Fruit fly (Drosophila melanogaster) whole organism, embryonic: ENCODE measurements around the gene CG31637.
A peak's percentile ranks its signal among the peaks of the same experiment; 100 is the strongest.

Experiments used
- Ada2b ChIP-seq: fragments of 200-800 bp; sonication (Bioruptor generic); IDR thresholded peaks from 2 replicates; pipeline ENCODE4 v1.3.6; 2022; ENCODE audit warnings: missing biosample characterization, missing genetic modification characterization
- Adf1 ChIP-seq: fragments of 200-800 bp; sonication (Bioruptor generic); IDR thresholded peaks from 2 replicates; pipeline ENCODE4 v1.3.6; 2022; ENCODE audit warnings: missing biosample characterization, missing genetic modification characterization
- Atf-2 ChIP-seq: fragments of 200-800 bp; sonication (Bioruptor generic); optimal IDR thresholded peaks from 2 replicates; lab custom pipeline; 2016; ENCODE audit warnings: missing biosample characterization, missing genetic modification characterization
- CG14710 ChIP-seq: fragments of 200-800 bp; sonication (Bioruptor generic); optimal IDR thresholded peaks from 3 replicates; lab custom pipeline; 2019; ENCODE audit warnings: missing biosample characterization, mild to moderate bottlenecking, missing genetic modification characterization, moderate library complexity
- CG1832 ChIP-seq: fragments of 200-800 bp; sonication (Bioruptor generic); optimal IDR thresholded peaks from 2 replicates; lab custom pipeline; 2017; ENCODE audit warnings: missing biosample characterization, mild to moderate bottlenecking, missing genetic modification characterization, inconsistent platforms
- CG2202 ChIP-seq: fragments of 200-800 bp; sonication (Bioruptor generic); optimal IDR thresholded peaks from 2 replicates; lab custom pipeline; 2018; ENCODE audit warnings: missing biosample characterization, mild to moderate bottlenecking, missing genetic modification characterization
- CG3163 ChIP-seq: fragments of 200-800 bp; sonication (Bioruptor generic); optimal IDR thresholded peaks from 3 replicates; lab custom pipeline; 2016; ENCODE audit warnings: missing biosample characterization, missing genetic modification characterization
- CG32532 ChIP-seq: fragments of 200-800 bp; sonication (Bioruptor generic); IDR thresholded peaks from 2 replicates; pipeline ENCODE4 v1.3.6; 2022; ENCODE audit warnings: missing biosample characterization, missing genetic modification characterization
- CG34224 ChIP-seq: fragments of 200-800 bp; sonication (Bioruptor generic); IDR thresholded peaks from 3 replicates; pipeline ENCODE4 v1.3.6; 2022; ENCODE audit warnings: missing biosample characterization, missing genetic modification characterization; ENCODE audit not compliant: partially characterized antibody
- CG3847 ChIP-seq: fragments of 200-800 bp; sonication (Bioruptor generic); IDR thresholded peaks from 2 replicates; pipeline ENCODE4 v1.3.6; 2022; ENCODE audit warnings: missing biosample characterization, missing genetic modification characterization
- CG4854 ChIP-seq: fragments of 200-800 bp; sonication (Bioruptor generic); optimal IDR thresholded peaks from 2 replicates; lab custom pipeline; 2016; ENCODE audit warnings: missing biosample characterization, missing genetic modification characterization, inconsistent platforms
- CG8765 ChIP-seq: fragments of 200-800 bp; sonication (Bioruptor generic); IDR thresholded peaks from 2 replicates; pipeline ENCODE4 v1.3.6; 2022; ENCODE audit warnings: missing biosample characterization, missing genetic modification characterization
- CG8924 ChIP-seq: fragments of 200-800 bp; optimal IDR thresholded peaks from 3 replicates; lab custom pipeline; 2019; ENCODE audit warnings: missing biosample characterization, mild to moderate bottlenecking, missing genetic modification characterization, moderate library complexity
- CG9609 ChIP-seq: fragments of 200-800 bp; sonication (Bioruptor generic); optimal IDR thresholded peaks from 3 replicates; lab custom pipeline; 2016; ENCODE audit warnings: missing biosample characterization, missing genetic modification characterization
- CG9797 ChIP-seq: fragments of 200-800 bp; sonication (Bioruptor generic); optimal IDR thresholded peaks from 3 replicates; lab custom pipeline; 2018; ENCODE audit warnings: missing biosample characterization, mild to moderate bottlenecking, missing genetic modification characterization
- Dip3 ChIP-seq: fragments of 200-800 bp; sonication (Bioruptor generic); optimal IDR thresholded peaks from 3 replicates; lab custom pipeline; 2016; ENCODE audit warnings: missing biosample characterization, missing genetic modification characterization
- ERR ChIP-seq: fragments of 200-800 bp; sonication (Bioruptor generic); optimal IDR thresholded peaks from 2 replicates; lab custom pipeline; 2016; ENCODE audit warnings: missing biosample characterization, missing genetic modification characterization
- Fer2 ChIP-seq: fragments of 200-800 bp; sonication (Bioruptor generic); optimal IDR thresholded peaks from 2 replicates; lab custom pipeline; 2018; ENCODE audit warnings: missing biosample characterization, mild to moderate bottlenecking, missing genetic modification characterization, moderate library complexity
- H2.0 ChIP-seq: fragments of 200-800 bp; sonication (Bioruptor generic); IDR thresholded peaks from 2 replicates; pipeline ENCODE4 v1.3.6; 2022; ENCODE audit warnings: missing biosample characterization, missing genetic modification characterization
- HmgD ChIP-seq: fragments of 200-800 bp; sonication (Bioruptor generic); optimal IDR thresholded peaks from 3 replicates; lab custom pipeline; 2016; ENCODE audit warnings: missing biosample characterization, missing genetic modification characterization
- Hmr ChIP-seq: fragments of 200-800 bp; sonication (Bioruptor generic); optimal IDR thresholded peaks from 3 replicates; lab custom pipeline; 2017; ENCODE audit warnings: mild to moderate bottlenecking, missing biosample characterization, missing genetic modification reagents, missing genetic modification characterization
- Hr51 ChIP-seq, 2 experiments: fragments of 200-800 bp; sonication (Bioruptor generic); optimal IDR thresholded peaks; 2 replicates in 1 of 2; 3 replicates in 1 of 2; lab custom pipeline; 2016 to 2018; ENCODE audit warnings: missing biosample characterization in 2 of 2, missing genetic modification characterization in 2 of 2, mild to moderate bottlenecking in 1 of 2, moderate library complexity in 1 of 2
- Jarid2 ChIP-seq: fragments of 200-800 bp; sonication (Bioruptor generic); optimal IDR thresholded peaks from 3 replicates; lab custom pipeline; 2017; ENCODE audit warnings: mild to moderate bottlenecking, missing biosample characterization, missing genetic modification reagents, missing genetic modification characterization
- Lim3 ChIP-seq: fragments of 200-800 bp; sonication (Bioruptor generic); IDR thresholded peaks from 2 replicates; pipeline ENCODE4 v1.3.6; 2022; ENCODE audit warnings: missing biosample characterization, missing genetic modification characterization
- MESR4 ChIP-seq: fragments of 200-800 bp; sonication (Bioruptor generic); optimal IDR thresholded peaks from 2 replicates; lab custom pipeline; 2018; ENCODE audit warnings: missing biosample characterization, mild to moderate bottlenecking, missing genetic modification characterization, moderate library complexity
- MTF-1 ChIP-seq: fragments of 200-800 bp; sonication (Bioruptor generic); optimal IDR thresholded peaks from 2 replicates; lab custom pipeline; 2018; ENCODE audit warnings: missing biosample characterization, mild to moderate bottlenecking, missing genetic modification characterization, borderline replicate concordance
- Med ChIP-seq: fragments of 200-800 bp; sonication (Bioruptor generic); peaks from one replicate; lab custom pipeline; 2016; ENCODE audit warnings: missing biosample characterization, missing genetic modification characterization, mild to moderate bottlenecking, inconsistent platforms, moderate library complexity
- Neu2 ChIP-seq: fragments of 200-800 bp; sonication (Bioruptor generic); optimal IDR thresholded peaks from 3 replicates; lab custom pipeline; 2016; ENCODE audit warnings: missing biosample characterization, missing genetic modification characterization, borderline replicate concordance
- Nf-YC ChIP-seq: fragments of 200-800 bp; optimal IDR thresholded peaks from 3 replicates; lab custom pipeline; 2019; ENCODE audit warnings: missing biosample characterization, mild to moderate bottlenecking, missing genetic modification characterization, moderate library complexity
- Pdp1 ChIP-seq, 2 experiments: fragments of 200-800 bp; sonication (Bioruptor generic); optimal IDR thresholded peaks; 3 replicates each; lab custom pipeline; 2016; ENCODE audit warnings: missing biosample characterization in 2 of 2, missing genetic modification characterization in 2 of 2, mild to moderate bottlenecking in 1 of 2, moderate library complexity in 1 of 2
- Sox102F ChIP-seq: fragments of 200-800 bp; sonication (Bioruptor generic); optimal IDR thresholded peaks from 2 replicates; lab custom pipeline; 2018; ENCODE audit warnings: missing biosample characterization, mild to moderate bottlenecking, missing genetic modification characterization, moderate library complexity
- abd-A ChIP-seq: fragments of 200-800 bp; sonication (Bioruptor generic); optimal IDR thresholded peaks from 3 replicates; lab custom pipeline; 2019; ENCODE audit warnings: missing biosample characterization, mild to moderate bottlenecking, missing genetic modification characterization, moderate library complexity
- ara ChIP-seq: fragments of 200-800 bp; sonication (Bioruptor generic); IDR thresholded peaks from 2 replicates; pipeline ENCODE4 v1.3.6; 2022; ENCODE audit warnings: missing biosample characterization, missing genetic modification characterization
- az2 ChIP-seq: fragments of 200-800 bp; sonication (Bioruptor generic); optimal IDR thresholded peaks from 3 replicates; lab custom pipeline; 2016; ENCODE audit warnings: missing biosample characterization, missing genetic modification characterization
- dpn ChIP-seq, 2 experiments: fragments of 200-800 bp; sonication (Bioruptor generic); optimal IDR thresholded peaks; 3 replicates each; lab custom pipeline; 2016; ENCODE audit warnings: missing biosample characterization in 2 of 2, missing genetic modification characterization in 2 of 2
- gem ChIP-seq: fragments of 200-800 bp; sonication (Bioruptor generic); optimal IDR thresholded peaks from 2 replicates; lab custom pipeline; 2019; ENCODE audit warnings: missing biosample characterization, mild to moderate bottlenecking, missing genetic modification characterization, moderate library complexity
- gro ChIP-seq: fragments of 200-800 bp; sonication (Bioruptor generic); optimal IDR thresholded peaks from 2 replicates; lab custom pipeline; 2016; ENCODE audit warnings: missing biosample characterization, missing genetic modification characterization
- hbn ChIP-seq: fragments of 200-800 bp; sonication (Bioruptor generic); IDR thresholded peaks from 2 replicates; pipeline ENCODE4 v1.3.6; 2022; ENCODE audit warnings: missing biosample characterization, missing genetic modification characterization; ENCODE audit not compliant: partially characterized antibody
- ind ChIP-seq: fragments of 200-800 bp; sonication (Bioruptor generic); optimal IDR thresholded peaks from 3 replicates; lab custom pipeline; 2016; ENCODE audit warnings: missing biosample characterization, missing genetic modification characterization
- insv ChIP-seq, 2 experiments: fragments of 200-800 bp; sonication (Bioruptor generic); optimal IDR thresholded peaks; 3 replicates each; lab custom pipeline; 2016 to 2018; ENCODE audit warnings: missing biosample characterization in 2 of 2, missing genetic modification characterization in 2 of 2
- ken ChIP-seq: fragments of 200-800 bp; sonication (Bioruptor generic); IDR thresholded peaks from 3 replicates; pipeline ENCODE4 v1.3.6; 2022; ENCODE audit warnings: missing biosample characterization, missing genetic modification characterization
- mam ChIP-seq: fragments of 200-800 bp; sonication (Bioruptor generic); optimal IDR thresholded peaks from 3 replicates; lab custom pipeline; 2016; ENCODE audit warnings: missing biosample characterization, missing genetic modification characterization
- otp ChIP-seq: fragments of 200-800 bp; sonication (Bioruptor generic); IDR thresholded peaks from 3 replicates; pipeline ENCODE4, ENCODE4 v1.3.6; 2022; ENCODE audit warnings: missing biosample characterization, missing genetic modification characterization
- pb ChIP-seq: fragments of 200-800 bp; sonication (Bioruptor generic); optimal IDR thresholded peaks from 3 replicates; lab custom pipeline; 2016; ENCODE audit warnings: missing biosample characterization, missing genetic modification characterization
- row ChIP-seq: fragments of 200-800 bp; sonication (Bioruptor generic); IDR thresholded peaks from 3 replicates; pipeline ENCODE4 v1.3.6; 2022; ENCODE audit warnings: missing biosample characterization, missing genetic modification characterization
- sd ChIP-seq: fragments of 200-800 bp; sonication (Bioruptor generic); optimal IDR thresholded peaks from 3 replicates; lab custom pipeline; 2018; ENCODE audit warnings: missing biosample characterization, mild to moderate bottlenecking, missing genetic modification characterization, moderate library complexity
- stwl ChIP-seq: fragments of 200-800 bp; sonication (Bioruptor generic); optimal IDR thresholded peaks from 3 replicates; lab custom pipeline; 2018; ENCODE audit warnings: missing biosample characterization, mild to moderate bottlenecking, missing genetic modification characterization, moderate library complexity

The CG31637 gene

DNA sequence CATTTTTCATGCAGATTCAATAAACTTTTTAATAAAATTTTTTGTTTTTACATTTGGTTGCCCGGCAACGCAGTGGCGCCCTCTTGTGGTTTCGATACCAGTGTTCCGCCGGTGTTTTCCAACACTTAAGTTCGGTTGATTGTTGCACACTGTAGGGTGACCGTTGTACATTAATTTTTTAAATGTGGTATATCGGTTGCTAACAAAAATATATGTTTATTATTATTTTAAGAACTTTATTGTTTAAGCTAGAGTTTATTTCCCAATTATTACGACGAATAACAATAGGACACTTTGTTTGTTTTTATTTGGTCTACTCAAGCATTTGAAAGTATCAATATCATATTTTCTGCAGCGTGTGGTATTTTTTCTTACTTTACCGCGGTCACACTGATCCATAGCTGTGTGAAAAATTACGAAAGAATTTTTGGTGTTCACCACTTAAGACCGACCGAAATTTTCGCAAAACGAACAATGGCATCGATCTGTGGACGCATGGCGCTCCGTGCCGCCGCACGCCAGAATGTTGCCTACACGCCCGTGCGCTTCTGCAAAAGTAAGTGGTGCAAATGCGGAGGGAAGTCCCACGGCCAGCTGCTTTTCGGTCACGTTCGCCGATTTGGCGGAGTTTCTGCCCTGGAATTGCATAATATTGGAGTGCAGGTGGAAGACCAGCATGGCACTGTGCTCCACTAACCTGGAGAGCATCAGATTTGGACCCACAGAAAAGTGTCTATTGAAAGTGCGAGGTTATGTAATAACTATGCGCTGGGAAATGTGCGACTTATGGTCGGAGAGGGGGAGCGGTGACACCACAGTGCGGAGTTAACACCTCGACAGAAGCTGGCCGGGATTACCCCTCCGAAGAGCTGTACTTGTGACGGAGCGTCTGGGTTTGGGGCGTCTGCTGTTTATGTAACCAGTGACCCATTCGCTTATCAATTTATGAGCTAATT, 59.3 kb downstream of the CG31637 start, which contains the start of the genes IFT52 and COX5B (continued):
- peak; percentile 59; the same call in 1 of the 2 replicates for TF ChIP-seq H2.0 (GFP tag; lab: Robert Waterston, UW)
- TF ChIP-seq sd, result peak; percentile 57
- TF ChIP-seq ara (GFP tag; lab: Robert Waterston, UW), result peak; percentile 46; the same call in 1 of the 2 replicates
- peak; percentile 46 for TF ChIP-seq Ada2b (GFP tag; lab: Robert Waterston, UW)
- TF ChIP-seq CG3847 (GFP tag; lab: Robert Waterston, UW), result peak; percentile 93
- no peak for TF ChIP-seq Neu2 (GFP tag; lab: Kevin White, UChicago)
- TF ChIP-seq ken (GFP tag; lab: Robert Waterston, UW), result peak; percentile 82
- peak; percentile 86 for TF ChIP-seq CG14710 (tag; lab: Kevin White, UChicago)
- TF ChIP-seq HmgD (GFP tag; lab: Kevin White, UChicago), result no peak
- TF ChIP-seq Hmr (GFP tag; lab: Kevin White, UChicago), result peak; percentile 38
- TF ChIP-seq insv (GFP tag; optimal IDR thresholded peaks at IDR 0.05; lab: Kevin White, UChicago), result peak in 1 of 2 experiments; percentile 40
- TF ChIP-seq ind, result peak; percentile 82
- peak; percentile 51 for TF ChIP-seq Atf-2 (GFP tag; lab: Kevin White, UChicago)
- no peak for TF ChIP-seq CG1832 (GFP tag; lab: Kevin White, UChicago)
- no peak for TF ChIP-seq abd-A (tag; lab: Kevin White, UChicago)
- no peak for TF ChIP-seq hbn (GFP tag; lab: Robert Waterston, UW)
- peak; percentile 57 to 77 for TF ChIP-seq dpn (GFP tag; optimal IDR thresholded peaks at IDR 0.05; lab: Kevin White, UChicago)
- TF ChIP-seq MESR4 (GFP tag; lab: Kevin White, UChicago), result peak; percentile 97
- peak; percentile 51 for TF ChIP-seq Sox102F
- peak; percentile 62 to 98 for TF ChIP-seq Pdp1 (GFP tag; optimal IDR thresholded peaks at IDR 0.05; lab: Kevin White, UChicago)
- peak; percentile 1 for TF ChIP-seq pb (GFP tag; lab: Kevin White, UChicago)
- peak; percentile 21; the same call in 1 of the 2 replicates for TF ChIP-seq CG8765 (GFP tag; lab: Robert Waterston, UW)
- no peak for TF ChIP-seq CG34224 (GFP tag; lab: Robert Waterston, UW)
- peak; percentile 18 for TF ChIP-seq CG3163 (GFP tag; lab: Kevin White, UChicago)
- peak; percentile 71 for TF ChIP-seq CG32532 (GFP tag; lab: Robert Waterston, UW)
- TF ChIP-seq CG4854 (GFP tag; lab: Kevin White, UChicago), result peak; percentile 77
- TF ChIP-seq CG9609 (GFP tag; lab: Kevin White, UChicago), result no peak
- TF ChIP-seq CG2202 (tag; lab: Kevin White, UChicago), result no peak
- TF ChIP-seq mam (GFP tag; lab: Kevin White, UChicago), result peak; percentile 87
- peak; percentile 21 for TF ChIP-seq gem
- TF ChIP-seq Med, result peak; percentile 97
- peak; percentile 90 for TF ChIP-seq CG9797 (GFP tag; lab: Kevin White, UChicago)
- TF ChIP-seq Jarid2, result peak; percentile 40
- TF ChIP-seq CG8924 (tag; lab: Kevin White, UChicago), result peak; percentile 41
- peak; percentile 43; the same call in 1 of the 3 replicates for TF ChIP-seq row (GFP tag; lab: Robert Waterston, UW)
- TF ChIP-seq Adf1 (GFP tag; lab: Robert Waterston, UW), result no peak
- peak; percentile 18 to 60 for TF ChIP-seq Hr51 (GFP tag; optimal IDR thresholded peaks at IDR 0.05; lab: Kevin White, UChicago)
- peak; percentile 58 for TF ChIP-seq Nf-YC (tag; lab: Kevin White, UChicago)
- TF ChIP-seq otp (GFP tag; lab: Robert Waterston, UW), result 0 out of 3 replicates have a peak, but pooled peaks have one; percentile 32
- peak; percentile 22 for TF ChIP-seq MTF-1
- TF ChIP-seq Lim3 (GFP tag; lab: Robert Waterston, UW), result no peak
- TF ChIP-seq Fer2 (tag; lab: Kevin White, UChicago), result peak; percentile 47
- TF ChIP-seq stwl (tag; lab: Kevin White, UChicago), result peak; percentile 95
- peak; percentile 79 for TF ChIP-seq gro (GFP tag; lab: Kevin White, UChicago)
- TF ChIP-seq az2 (GFP tag; lab: Kevin White, UChicago), result peak; percentile 48
- peak; percentile 54 for TF ChIP-seq ERR (GFP tag; lab: Kevin White, UChicago)
- TF ChIP-seq Dip3 (GFP tag; lab: Kevin White, UChicago), result peak; percentile 86
